Fruit fly (Drosophila melanogaster) whole organism, pupa: ENCODE results near the gene CG15822.
A peak's percentile ranks its signal among the peaks of the same experiment; 100 is the strongest.

ENCODE experiments used
- CG10348 ChIP-seq: fragments of 200-800 bp; sonication (Bioruptor generic); IDR thresholded peaks from 2 replicates; pipeline ENCODE4 v1.3.6; 2022; ENCODE audit warnings: missing biosample characterization, missing genetic modification characterization
- CG14655 ChIP-seq: fragments of 200-800 bp; sonication (Bioruptor generic); optimal IDR thresholded peaks from 3 replicates; lab custom pipeline; 2017; ENCODE audit warnings: mild to moderate bottlenecking, missing biosample characterization, missing genetic modification reagents, missing genetic modification characterization
- CG15710 ChIP-seq: fragments of 200-800 bp; sonication (Bioruptor generic); optimal IDR thresholded peaks from 2 replicates; lab custom pipeline; 2018; ENCODE audit warnings: missing biosample characterization, mild to moderate bottlenecking, missing genetic modification characterization, moderate library complexity
- CG34367 ChIP-seq: fragments of 200-800 bp; sonication (Bioruptor generic); optimal IDR thresholded peaks from 2 replicates; lab custom pipeline; 2018; ENCODE audit warnings: missing biosample characterization, mild to moderate bottlenecking, missing genetic modification characterization
- CG8159 ChIP-seq: fragments of 200-800 bp; sonication (Bioruptor generic); optimal IDR thresholded peaks from 3 replicates; lab custom pipeline; 2018; ENCODE audit warnings: missing biosample characterization, mild to moderate bottlenecking, missing genetic modification characterization, moderate library complexity
- EcR ChIP-seq: fragments of 200-800 bp; sonication (Bioruptor generic); optimal IDR thresholded peaks from 3 replicates; lab custom pipeline; 2019; ENCODE audit warnings: missing biosample characterization, missing genetic modification characterization, mild to moderate bottlenecking, moderate library complexity, missing genetic modification reagents
- Ets98B ChIP-seq: fragments of 200-800 bp; sonication (Bioruptor generic); IDR thresholded peaks from 2 replicates; pipeline ENCODE4 v1.3.6; 2022; ENCODE audit warnings: missing biosample characterization, missing genetic modification characterization
- Pif1A ChIP-seq: fragments of 200-800 bp; sonication (Bioruptor generic); optimal IDR thresholded peaks from 3 replicates; lab custom pipeline; 2016; ENCODE audit warnings: missing biosample characterization, missing genetic modification characterization
- gl ChIP-seq: fragments of 200-800 bp; sonication (Bioruptor generic); optimal IDR thresholded peaks from 2 replicates; lab custom pipeline; 2018; ENCODE audit warnings: missing biosample characterization, mild to moderate bottlenecking, missing genetic modification characterization
- rn ChIP-seq: fragments of 200-800 bp; sonication (Bioruptor generic); IDR thresholded peaks from 2 replicates; pipeline ENCODE4 v1.3.6; 2022; ENCODE audit warnings: missing biosample characterization, missing genetic modification characterization

- TF ChIP-seq CG34367 (no peak), rn (GFP tag; lab: Robert Waterston, UW) (no peak), EcR (GFP tag; lab: Kevin White, UChicago) (no peak), CG15710 (tag; lab: Kevin White, UChicago) (no peak), Pif1A (GFP tag; lab: Kevin White, UChicago) (no peak), CG10348 (GFP tag; lab: Robert Waterston, UW) (no peak), Ets98B (GFP tag; lab: Robert Waterston, UW) (peak; percentile 8; the same call in 1 of the 2 replicates), CG8159 (no peak), CG14655 (GFP tag; lab: Kevin White, UChicago) (peak; percentile 23), gl (tag; lab: Kevin White, UChicago) (no peak)
Measured at dm6 chr3L:2149664-2150063, 14.0 kb downstream of the CG15822 start.
